Fruit fly (Drosophila melanogaster) whole organism, prepupa: ENCODE data around the gene CG18787.

Experiments used
- Blimp-1 ChIP-seq: fragments of 200-800 bp; sonication (Bioruptor generic); optimal IDR thresholded peaks from 3 replicates; lab custom pipeline; 2017; ENCODE audit warnings: missing biosample characterization, missing genetic modification characterization, mild to moderate bottlenecking, moderate library complexity, missing genetic modification reagents
- CG11294 ChIP-seq: fragments of 200-800 bp; sonication (Bioruptor generic); IDR thresholded peaks from 2 replicates; pipeline ENCODE4 v1.3.6; 2022; ENCODE audit warnings: missing biosample characterization, missing genetic modification characterization
- CG11762 ChIP-seq: fragments of 200-800 bp; sonication (Bioruptor generic); optimal IDR thresholded peaks from 3 replicates; lab custom pipeline; 2016; ENCODE audit warnings: missing biosample characterization, missing genetic modification characterization; ENCODE audit not compliant: insufficient read depth
- CG1621 ChIP-seq: fragments of 200-800 bp; sonication (Bioruptor generic); optimal IDR thresholded peaks from 3 replicates; lab custom pipeline; 2018; ENCODE audit warnings: missing biosample characterization, mild to moderate bottlenecking, missing genetic modification characterization
- CG31627 ChIP-seq: fragments of 200-800 bp; sonication (Bioruptor generic); optimal IDR thresholded peaks from 3 replicates; lab custom pipeline; 2016; ENCODE audit warnings: missing biosample characterization, missing genetic modification characterization
- CG34406 ChIP-seq: fragments of 200-800 bp; sonication (Bioruptor generic); optimal IDR thresholded peaks from 3 replicates; lab custom pipeline; 2016; ENCODE audit warnings: missing biosample characterization, missing genetic modification characterization
- CG3919 ChIP-seq: fragments of 200-800 bp; sonication (Bioruptor generic); optimal IDR thresholded peaks from 3 replicates; lab custom pipeline; 2016; ENCODE audit warnings: missing biosample characterization, missing genetic modification characterization
- CG6163 ChIP-seq: fragments of 200-800 bp; sonication (Bioruptor generic); IDR thresholded peaks from 3 replicates; pipeline ENCODE4 v1.3.6; 2022; ENCODE audit warnings: missing biosample characterization, missing genetic modification characterization
- CG6276 ChIP-seq: fragments of 200-800 bp; sonication (Bioruptor generic); optimal IDR thresholded peaks from 2 replicates; lab custom pipeline; 2017; ENCODE audit warnings: missing biosample characterization, mild to moderate bottlenecking, missing genetic modification characterization
- CG6792 ChIP-seq: fragments of 200-800 bp; sonication (Bioruptor generic); optimal IDR thresholded peaks from 3 replicates; lab custom pipeline; 2016; ENCODE audit warnings: missing biosample characterization, missing genetic modification characterization
- CG6808 ChIP-seq: fragments of 200-800 bp; sonication (Bioruptor generic); optimal IDR thresholded peaks from 3 replicates; lab custom pipeline; 2017; ENCODE audit warnings: missing biosample characterization, missing genetic modification characterization, mild to moderate bottlenecking, moderate library complexity, missing genetic modification reagents
- CG7368 ChIP-seq: fragments of 200-800 bp; sonication (Bioruptor generic); optimal IDR thresholded peaks from 3 replicates; lab custom pipeline; 2016; ENCODE audit warnings: missing biosample characterization, missing genetic modification characterization
- CG8119 ChIP-seq: fragments of 200-800 bp; sonication (Bioruptor generic); IDR thresholded peaks from 3 replicates; pipeline ENCODE4 v1.3.6; 2022; ENCODE audit warnings: missing biosample characterization, missing genetic modification characterization
- CG8632 ChIP-seq: fragments of 200-800 bp; sonication (Bioruptor generic); optimal IDR thresholded peaks from 3 replicates; lab custom pipeline; 2016; ENCODE audit warnings: missing biosample characterization, missing genetic modification characterization
- Eip75B ChIP-seq: fragments of 200-800 bp; sonication (Bioruptor generic); optimal IDR thresholded peaks from 3 replicates; lab custom pipeline; 2016; ENCODE audit warnings: missing biosample characterization, missing genetic modification characterization
- Eip78C ChIP-seq: fragments of 200-800 bp; sonication (Bioruptor generic); peaks from one replicate; lab custom pipeline; 2016; ENCODE audit warnings: missing biosample characterization, missing genetic modification characterization
- Eip93F ChIP-seq: fragments of 200-800 bp; sonication (Bioruptor generic); optimal IDR thresholded peaks from 2 replicates; lab custom pipeline; 2016; ENCODE audit warnings: missing biosample characterization, mild to moderate bottlenecking, missing genetic modification characterization
- Hr38 ChIP-seq: sonication (Bioruptor generic); optimal IDR thresholded peaks from 2 replicates; lab custom pipeline; 2016; ENCODE audit warnings: missing biosample characterization, missing genetic modification characterization
- Hr39 ChIP-seq: fragments of 200-800 bp; sonication (Bioruptor generic); optimal IDR thresholded peaks from 2 replicates; lab custom pipeline; 2016; ENCODE audit warnings: missing biosample characterization, missing genetic modification characterization
- Met ChIP-seq: fragments of 200-800 bp; sonication (Bioruptor generic); optimal IDR thresholded peaks from 3 replicates; lab custom pipeline; 2016; ENCODE audit warnings: missing biosample characterization, missing genetic modification characterization
- OdsH ChIP-seq: fragments of 200-800 bp; sonication (Bioruptor generic); optimal IDR thresholded peaks from 3 replicates; lab custom pipeline; 2016; ENCODE audit warnings: missing biosample characterization, missing genetic modification characterization
- Smox ChIP-seq: fragments of 200-800 bp; sonication (Bioruptor generic); optimal IDR thresholded peaks from 3 replicates; lab custom pipeline; 2016; ENCODE audit warnings: missing biosample characterization, missing genetic modification characterization
- Sox14 ChIP-seq: fragments of 200-800 bp; sonication (Bioruptor generic); optimal IDR thresholded peaks from 3 replicates; lab custom pipeline; 2016; ENCODE audit warnings: missing biosample characterization, missing genetic modification characterization
- achi ChIP-seq: fragments of 200-800 bp; sonication (Bioruptor generic); optimal IDR thresholded peaks from 3 replicates; lab custom pipeline; 2016; ENCODE audit warnings: missing biosample characterization, missing genetic modification characterization
- cyc ChIP-seq: fragments of 200-800 bp; sonication (Bioruptor generic); optimal IDR thresholded peaks from 3 replicates; lab custom pipeline; 2016; ENCODE audit warnings: missing biosample characterization, missing genetic modification characterization
- dac ChIP-seq: fragments of 200-800 bp; sonication (Bioruptor generic); optimal IDR thresholded peaks from 2 replicates; lab custom pipeline; 2017; ENCODE audit warnings: missing biosample characterization, mild to moderate bottlenecking, missing genetic modification characterization
- eg ChIP-seq: fragments of 200-800 bp; sonication (Bioruptor generic); IDR thresholded peaks from 3 replicates; pipeline ENCODE4 v1.3.6; 2022; ENCODE audit warnings: missing biosample characterization, missing genetic modification characterization
- net ChIP-seq: fragments of 200-800 bp; sonication (Bioruptor generic); optimal IDR thresholded peaks from 3 replicates; lab custom pipeline; 2016; ENCODE audit warnings: missing biosample characterization, missing genetic modification characterization
- spab ChIP-seq: fragments of 200-800 bp; sonication (Bioruptor generic); optimal IDR thresholded peaks from 2 replicates; lab custom pipeline; 2017; ENCODE audit warnings: missing biosample characterization, mild to moderate bottlenecking, missing genetic modification characterization, missing genetic modification reagents
- svp ChIP-seq: fragments of 200-800 bp; sonication (Bioruptor generic); peaks from one replicate; lab custom pipeline; 2016; ENCODE audit warnings: missing biosample characterization, missing genetic modification characterization
- topi ChIP-seq: fragments of 200-800 bp; sonication (Bioruptor generic); optimal IDR thresholded peaks from 3 replicates; lab custom pipeline; 2016; ENCODE audit warnings: missing biosample characterization, missing genetic modification characterization
- vri ChIP-seq: fragments of 200-800 bp; sonication (Bioruptor generic); optimal IDR thresholded peaks from 3 replicates; lab custom pipeline; 2016; ENCODE audit warnings: missing biosample characterization, mild to moderate bottlenecking, missing genetic modification characterization

CG18787 gene

DNA sequence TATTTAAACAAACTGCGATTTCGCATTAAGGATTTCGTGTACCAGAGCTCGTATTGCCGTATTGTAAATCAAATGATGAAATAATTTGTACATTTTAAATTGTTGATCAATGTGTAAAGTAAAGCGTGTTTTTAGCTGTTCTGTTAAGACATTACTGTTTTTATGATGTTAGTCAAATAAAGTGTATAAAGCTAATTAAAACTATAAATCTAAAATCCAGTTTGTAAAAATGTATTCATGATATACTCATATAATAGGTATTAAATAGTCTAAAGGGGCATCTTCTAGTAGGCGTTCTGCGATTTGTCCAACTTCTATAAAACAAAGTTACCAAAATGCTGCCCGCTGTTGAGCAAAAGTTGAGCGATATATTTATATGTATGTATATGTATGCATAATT lies 34.8 kb upstream of the CG18787 start, which contains the start of gene CG18788:
CG18788 (plus strand) TSS at position 301 of the 400 bp plus-strand sequence.
- TF ChIP-seq CG8119 (no peak), CG6808 (GFP tag; lab: Kevin White, UChicago) (no peak), cyc (GFP tag; lab: Kevin White, UChicago) (no peak), CG8632 (GFP tag; lab: Kevin White, UChicago) (no peak), Met (GFP tag; lab: Kevin White, UChicago) (no peak), CG11762 (no peak), dac (GFP tag; lab: Kevin White, UChicago) (no peak), CG6792 (GFP tag; lab: Kevin White, UChicago) (no peak), CG1621 (tag; lab: Kevin White, UChicago) (no peak), Eip75B (GFP tag; lab: Kevin White, UChicago) (no peak), topi (no peak), eg (GFP tag; lab: Robert Waterston, UW) (no peak), Smox (GFP tag; lab: Kevin White, UChicago) (no peak), CG31627 (GFP tag; lab: Kevin White, UChicago) (no peak), Hr39 (no peak), CG11294 (GFP tag; lab: Robert Waterston, UW) (no peak), net (GFP tag; lab: Kevin White, UChicago) (no peak), CG34406 (GFP tag; lab: Kevin White, UChicago) (no peak), spab (GFP tag; lab: Kevin White, UChicago) (no peak), CG6163 (GFP tag; lab: Robert Waterston, UW) (no peak)

DNA sequence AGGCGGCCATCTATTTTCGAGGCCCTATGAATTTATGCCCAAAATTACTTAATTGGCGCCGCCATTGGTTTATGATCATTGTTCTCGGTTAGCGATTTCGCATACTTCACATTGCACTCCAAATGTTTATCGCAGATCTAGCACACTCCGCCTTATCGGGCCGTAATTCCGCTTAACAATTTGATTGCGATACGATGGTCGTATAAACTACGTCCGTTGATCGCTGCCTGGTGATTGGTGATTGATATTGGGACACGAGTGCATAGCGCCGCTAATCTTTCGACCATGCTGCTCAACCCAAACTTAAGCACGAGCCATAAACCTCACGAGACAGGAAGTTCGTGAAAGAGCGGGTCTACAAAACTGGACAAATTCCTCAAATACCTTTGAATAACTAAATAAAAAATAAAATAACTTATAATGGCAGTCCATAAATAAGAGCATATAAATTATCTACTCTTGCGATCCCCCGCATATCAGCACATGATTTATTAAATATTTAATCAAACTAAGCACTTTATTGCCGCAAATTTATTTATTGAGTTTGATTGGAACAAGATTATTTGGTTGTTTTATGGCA lies 31.5 kb upstream of the CG18787 start:
- peak; percentile 25 for TF ChIP-seq svp
- no peak for TF ChIP-seq CG6276
- peak; percentile 57 for TF ChIP-seq vri (GFP tag; lab: Kevin White, UChicago)
- TF ChIP-seq CG34406 (GFP tag; lab: Kevin White, UChicago), result no peak
- TF ChIP-seq Eip93F (GFP tag; lab: Kevin White, UChicago), result peak; percentile 2

DNA sequence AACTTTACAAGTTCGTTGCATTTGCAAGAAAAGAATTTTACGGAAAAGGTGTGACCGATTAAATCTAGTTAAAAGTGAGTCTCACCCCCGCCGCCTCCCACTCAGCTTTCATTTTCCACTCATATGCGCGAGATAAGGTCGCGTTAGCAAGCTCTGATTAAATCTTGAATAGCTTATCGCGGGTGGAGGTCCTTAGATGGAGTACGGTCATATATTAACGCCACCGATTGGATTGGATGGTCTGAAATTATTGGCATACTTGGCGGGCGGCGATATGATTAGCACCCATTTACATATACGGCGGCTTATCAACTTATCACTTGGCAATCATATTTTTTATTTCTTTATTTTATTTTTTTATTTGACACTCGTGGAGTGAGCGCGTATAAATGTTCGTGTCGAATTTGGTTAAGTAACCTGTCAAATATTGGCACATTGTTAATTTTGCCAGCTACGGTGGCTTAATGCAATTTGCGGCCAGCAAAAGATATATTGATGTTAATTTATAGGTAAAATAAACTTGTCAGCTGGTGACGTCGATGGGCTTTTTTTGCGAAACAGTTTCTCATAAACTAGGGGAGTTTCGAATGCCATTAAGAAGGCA lies 30.6 kb upstream of the CG18787 start:
- TF ChIP-seq Hr39, result no peak
- TF ChIP-seq svp, result peak; percentile 84
- TF ChIP-seq vri (GFP tag; lab: Kevin White, UChicago), result peak; percentile 66

DNA sequence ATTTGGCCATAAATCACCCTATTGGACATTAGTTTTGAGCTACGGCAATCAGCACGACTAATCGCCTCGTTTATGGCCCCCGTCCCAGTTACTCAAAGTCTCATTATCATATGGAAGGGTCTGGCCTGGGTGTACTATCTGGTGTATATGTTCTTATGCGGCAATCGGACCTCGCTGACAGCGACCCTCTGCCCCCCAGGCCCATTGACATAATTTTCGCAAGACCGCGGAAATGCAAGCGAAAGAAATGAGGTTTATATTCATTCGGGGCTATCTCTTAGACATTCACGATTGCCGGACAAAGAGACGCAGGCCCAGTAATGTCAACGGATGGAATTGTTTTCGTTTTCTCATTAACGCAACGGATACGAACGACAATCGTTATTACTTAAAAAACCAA lies 29.7 kb upstream of the CG18787 start:
- TF ChIP-seq Eip78C, result peak; percentile 10
- TF ChIP-seq eg (GFP tag; lab: Robert Waterston, UW), result no peak
- TF ChIP-seq svp, result peak; percentile 99
- peak; percentile 41 for TF ChIP-seq Sox14 (GFP tag; lab: Kevin White, UChicago)
- TF ChIP-seq CG7368, result no peak
- TF ChIP-seq Blimp-1 (GFP tag; lab: Kevin White, UChicago), result no peak
- TF ChIP-seq vri (GFP tag; lab: Kevin White, UChicago), result peak; percentile 80
- TF ChIP-seq achi (GFP tag; lab: Kevin White, UChicago), result no peak
- no peak for TF ChIP-seq OdsH (GFP tag; lab: Kevin White, UChicago)
- no peak for TF ChIP-seq CG11762

- TF ChIP-seq CG34406 (GFP tag; lab: Kevin White, UChicago), result no peak
- peak; percentile 2 for TF ChIP-seq topi
- no peak for TF ChIP-seq CG3919
- peak; percentile 22 for TF ChIP-seq Met (GFP tag; lab: Kevin White, UChicago)
- TF ChIP-seq Hr38 (GFP tag; lab: Kevin White, UChicago), result no peak
- no peak for TF ChIP-seq CG7368
- TF ChIP-seq svp, result peak; percentile 67
These were observed 29.0 kb upstream of the CG18787 start for dm6 chr2L:12028102-12028501.
